Fruit fly (Drosophila melanogaster): ENCODE data around the gene CG11470.

DNA sequence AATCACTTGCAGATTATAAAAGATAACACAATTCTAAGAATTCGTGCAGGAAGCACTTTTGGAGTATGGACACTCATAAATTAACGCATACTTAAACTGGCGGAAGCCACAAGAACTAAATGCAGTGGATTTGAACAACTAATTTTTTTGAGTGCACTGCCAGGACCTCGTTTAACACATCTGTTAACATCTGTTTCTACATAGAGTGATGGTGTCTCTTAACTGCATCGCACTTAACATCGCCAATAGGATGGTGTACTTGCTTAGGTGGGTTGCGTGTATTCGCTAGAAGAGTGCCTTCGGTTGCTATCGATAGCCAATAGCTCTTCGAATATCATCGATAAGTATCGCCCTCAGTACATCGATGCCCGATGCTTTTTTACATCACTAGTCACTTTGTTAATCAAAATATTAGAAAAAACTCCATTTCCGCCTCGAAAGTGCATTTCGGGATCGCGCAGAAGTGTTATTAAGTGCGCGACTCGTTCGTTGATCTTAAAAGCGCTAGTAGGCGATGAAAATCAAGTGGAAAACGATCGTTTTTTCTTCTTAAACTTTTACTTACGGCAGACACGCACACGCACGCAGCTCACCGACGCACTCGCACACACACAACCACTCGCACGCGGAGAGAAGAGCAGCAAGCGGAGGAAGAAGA lies 2.0 kb upstream of the CG11470 start, which contains the start of gene alph:
- no peak for TF ChIP-seq GATAd (GFP tag; optimal IDR thresholded peaks at IDR 0.05)
- TF ChIP-seq dsf (GFP tag; optimal IDR thresholded peaks at IDR 0.05; ENCODE audit: borderline replicate concordance), result no peak
- no peak for TF ChIP-seq CG9705 (GFP tag; optimal IDR thresholded peaks at IDR 0.05)
- TF ChIP-seq dl (GFP tag; optimal IDR thresholded peaks at IDR 0.05; ENCODE audit: insufficient read depth in 1 of 2, partially characterized antibody in 2 of 2), result no peak
- TF ChIP-seq psq (GFP tag; optimal IDR thresholded peaks at IDR 0.05), result no peak
- TF ChIP-seq jim (GFP tag; optimal IDR thresholded peaks at IDR 0.05), result no peak
- no peak for TF ChIP-seq dmrt93B (GFP tag; optimal IDR thresholded peaks at IDR 0.05)

Data from whole organism, wandering third instar larva.